Worm (Caenorhabditis elegans): ENCODE measurements around the gene ZK418.13.

DNA sequence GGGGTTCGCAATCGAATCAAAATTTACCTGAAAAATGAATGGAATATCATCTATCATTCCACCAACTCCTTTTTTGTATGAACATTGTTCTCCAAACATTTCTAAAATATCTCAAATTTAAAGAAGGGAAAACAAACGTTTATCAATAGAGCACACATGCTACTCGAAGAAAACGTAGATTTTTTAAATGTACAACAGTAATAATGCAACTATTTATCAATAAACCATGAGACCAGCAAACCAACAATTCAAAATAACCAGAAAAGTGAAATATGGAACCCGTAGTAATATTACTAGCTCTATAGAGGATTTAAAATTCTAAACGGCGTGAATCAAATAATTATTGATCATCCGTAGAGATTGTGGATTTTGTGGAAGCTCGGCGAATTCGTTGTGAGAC, 2.5 kb upstream of the ZK418.13 start, which contains the start of gene ZK418.6:
- no peak for TF ChIP-seq snpc-4 (tag; optimal IDR thresholded peaks at IDR 0.05)
- TF ChIP-seq ceh-16 (tag; optimal IDR thresholded peaks at IDR 0.05) = no peak
- no peak for TF ChIP-seq unc-39 (tag; optimal IDR thresholded peaks at IDR 0.05)
- TF ChIP-seq blmp-1 (tag; optimal IDR thresholded peaks at IDR 0.05; ENCODE audit: insufficient read depth) = no peak
- no peak for TF ChIP-seq nhr-12 (tag; optimal IDR thresholded peaks at IDR 0.05)
- no peak for TF ChIP-seq ceh-82 (tag; optimal IDR thresholded peaks at IDR 0.05)
- no peak for TF ChIP-seq nhr-77 (tag; optimal IDR thresholded peaks at IDR 0.05)
- no peak for TF ChIP-seq unc-62 (GFP tag; optimal IDR thresholded peaks at IDR 0.05)
- TF ChIP-seq mbf-1 (tag; optimal IDR thresholded peaks at IDR 0.05) = no peak
